Fruit fly (Drosophila melanogaster) whole organism, embryonic: ENCODE results near the gene CG14332.

Source experiments
- Abd-B ChIP-seq: fragments of 200-800 bp; sonication (Bioruptor generic); optimal IDR thresholded peaks from 2 replicates; lab custom pipeline; 2018; ENCODE audit warnings: missing biosample characterization, mild to moderate bottlenecking, missing genetic modification characterization, moderate library complexity
- Atf3 ChIP-seq: fragments of 200-800 bp; sonication (Bioruptor generic); optimal IDR thresholded peaks from 3 replicates; lab custom pipeline; 2016; ENCODE audit warnings: missing biosample characterization, missing genetic modification characterization
- Atf6 ChIP-seq: fragments of 200-800 bp; sonication (Bioruptor generic); IDR thresholded peaks from 2 replicates; pipeline ENCODE4 v1.3.6; 2022; ENCODE audit warnings: missing biosample characterization, missing genetic modification characterization
- Blimp-1 ChIP-seq: fragments of 200-800 bp; sonication (Bioruptor generic); optimal IDR thresholded peaks from 3 replicates; lab custom pipeline; 2018; ENCODE audit warnings: missing biosample characterization, missing genetic modification characterization, mild to moderate bottlenecking, moderate library complexity, missing genetic modification reagents
- CG10209 ChIP-seq: fragments of 200-800 bp; sonication (Bioruptor generic); optimal IDR thresholded peaks from 3 replicates; lab custom pipeline; 2017; ENCODE audit warnings: missing biosample characterization, mild to moderate bottlenecking, missing genetic modification characterization, missing genetic modification reagents
- CG1024 ChIP-seq: fragments of 200-800 bp; sonication (Bioruptor generic); IDR thresholded peaks from 2 replicates; pipeline ENCODE4 v1.3.6; 2022; ENCODE audit warnings: missing biosample characterization, missing genetic modification characterization
- CG10274 ChIP-seq: fragments of 200-800 bp; sonication (Bioruptor generic); optimal IDR thresholded peaks from 3 replicates; lab custom pipeline; 2017; ENCODE audit warnings: missing biosample characterization, mild to moderate bottlenecking, missing genetic modification characterization
- CG10543 ChIP-seq: fragments of 200-800 bp; sonication (Bioruptor generic); optimal IDR thresholded peaks from 3 replicates; lab custom pipeline; 2017; ENCODE audit warnings: missing biosample characterization, mild to moderate bottlenecking, missing genetic modification characterization, moderate library complexity
- CG12155 ChIP-seq: fragments of 200-800 bp; sonication (Bioruptor generic); optimal IDR thresholded peaks from 3 replicates; lab custom pipeline; 2016; ENCODE audit warnings: missing biosample characterization, missing genetic modification characterization
- CG13624 ChIP-seq: fragments of 200-800 bp; sonication (Bioruptor generic); optimal IDR thresholded peaks from 2 replicates; lab custom pipeline; 2016; ENCODE audit warnings: missing biosample characterization, missing genetic modification characterization
- CG14050 ChIP-seq: fragments of 200-800 bp; sonication (Bioruptor generic); IDR thresholded peaks from 3 replicates; pipeline ENCODE4 v1.3.6; 2022; ENCODE audit warnings: missing biosample characterization, missing genetic modification characterization
- CG15479 ChIP-seq: fragments of 200-800 bp; sonication (Bioruptor generic); optimal IDR thresholded peaks from 3 replicates; lab custom pipeline; 2019; ENCODE audit warnings: missing biosample characterization, mild to moderate bottlenecking, missing genetic modification characterization, moderate library complexity
- CG15696 ChIP-seq: fragments of 200-800 bp; sonication (Bioruptor generic); optimal IDR thresholded peaks from 2 replicates; lab custom pipeline; 2019; ENCODE audit warnings: missing biosample characterization, mild to moderate bottlenecking, missing genetic modification characterization, moderate library complexity
- CG16813 ChIP-seq: fragments of 200-800 bp; sonication (Bioruptor generic); IDR thresholded peaks from 3 replicates; pipeline ENCODE4 v1.3.6; 2022; ENCODE audit warnings: missing biosample characterization, missing genetic modification characterization; ENCODE audit not compliant: partially characterized antibody
- CG1792 ChIP-seq: fragments of 200-800 bp; sonication (Bioruptor generic); optimal IDR thresholded peaks from 2 replicates; lab custom pipeline; 2016; ENCODE audit warnings: missing biosample characterization, missing genetic modification characterization
- CG18619 ChIP-seq: fragments of 200-800 bp; sonication (Bioruptor generic); optimal IDR thresholded peaks from 3 replicates; lab custom pipeline; 2017; ENCODE audit warnings: missing biosample characterization, mild to moderate bottlenecking, missing genetic modification characterization
- CG3726 ChIP-seq: fragments of 200-800 bp; sonication (Bioruptor generic); IDR thresholded peaks from 3 replicates; pipeline ENCODE4, ENCODE4 v1.3.6; 2022; ENCODE audit warnings: missing biosample characterization, missing genetic modification characterization
- CG4360 ChIP-seq: fragments of 200-800 bp; sonication (Bioruptor generic); IDR thresholded peaks from 2 replicates; pipeline ENCODE4 v1.3.6; 2022; ENCODE audit warnings: missing biosample characterization, missing genetic modification characterization
- CG6689 ChIP-seq: fragments of 200-800 bp; sonication (Bioruptor generic); IDR thresholded peaks from 2 replicates; pipeline ENCODE4 v1.3.6; 2022; ENCODE audit warnings: missing biosample characterization, missing genetic modification characterization
- CG7963 ChIP-seq: fragments of 200-800 bp; sonication (Bioruptor generic); IDR thresholded peaks from 3 replicates; pipeline ENCODE4 v1.3.6; 2022; ENCODE audit warnings: missing biosample characterization, missing genetic modification characterization; ENCODE audit not compliant: partially characterized antibody
- CG8924 ChIP-seq: fragments of 200-800 bp; optimal IDR thresholded peaks from 3 replicates; lab custom pipeline; 2019; ENCODE audit warnings: missing biosample characterization, mild to moderate bottlenecking, missing genetic modification characterization, moderate library complexity
- CrebB ChIP-seq: fragments of 200-800 bp; sonication (Bioruptor generic); optimal IDR thresholded peaks from 3 replicates; lab custom pipeline; 2018; ENCODE audit warnings: missing biosample characterization, mild to moderate bottlenecking, missing genetic modification characterization
- Dbx ChIP-seq: fragments of 200-800 bp; sonication (Bioruptor generic); IDR thresholded peaks from 3 replicates; pipeline ENCODE4 v1.3.6; 2022; ENCODE audit warnings: missing biosample characterization, missing genetic modification characterization
- Dip3 ChIP-seq: fragments of 200-800 bp; sonication (Bioruptor generic); optimal IDR thresholded peaks from 3 replicates; lab custom pipeline; 2016; ENCODE audit warnings: missing biosample characterization, missing genetic modification characterization
- Eip74EF ChIP-seq, 2 experiments: fragments of 200-800 bp in 1 of 2; fragments of >200 bp in 1 of 2; sonication (Bioruptor generic) in 1 of 2; optimal IDR thresholded peaks; 2 replicates each; lab custom pipeline; 2017 to 2019; ENCODE audit warnings: missing biosample characterization in 2 of 2, missing genetic modification characterization in 2 of 2, mild to moderate bottlenecking in 1 of 2, moderate library complexity in 1 of 2
- GATAe ChIP-seq: fragments of 200-800 bp; sonication (Bioruptor generic); conservative IDR thresholded peaks from 2 replicates; pipeline ENCODE4 v1.3.6; 2022; ENCODE audit warnings: missing biosample characterization, missing genetic modification characterization
- Hey ChIP-seq: fragments of 200-800 bp; sonication (Bioruptor generic); optimal IDR thresholded peaks from 3 replicates; lab custom pipeline; 2018; ENCODE audit warnings: missing biosample characterization, mild to moderate bottlenecking, missing genetic modification characterization
- HmgD ChIP-seq: fragments of 200-800 bp; sonication (Bioruptor generic); optimal IDR thresholded peaks from 3 replicates; lab custom pipeline; 2016; ENCODE audit warnings: missing biosample characterization, missing genetic modification characterization
- Six4 ChIP-seq: fragments of 200-800 bp; sonication (Bioruptor generic); optimal IDR thresholded peaks from 2 replicates; lab custom pipeline; 2016; ENCODE audit warnings: missing biosample characterization, missing genetic modification characterization
- Ssrp ChIP-seq: fragments of 200-800 bp; sonication (Bioruptor generic); optimal IDR thresholded peaks from 2 replicates; lab custom pipeline; 2018; ENCODE audit warnings: missing biosample characterization, mild to moderate bottlenecking, missing genetic modification characterization, moderate library complexity
- Usf ChIP-seq: fragments of 200-800 bp; sonication (Bioruptor generic); optimal IDR thresholded peaks from 2 replicates; lab custom pipeline; 2017; ENCODE audit warnings: missing genotype, missing biosample characterization, missing genetic modification characterization
- Xrp1 ChIP-seq: fragments of 200-800 bp; sonication (Bioruptor generic); IDR thresholded peaks from 2 replicates; pipeline ENCODE4 v1.3.6; 2022; ENCODE audit warnings: missing biosample characterization, missing genetic modification characterization
- ac ChIP-seq: fragments of 200-800 bp; sonication (Bioruptor generic); optimal IDR thresholded peaks from 3 replicates; lab custom pipeline; 2017; ENCODE audit warnings: missing biosample characterization, mild to moderate bottlenecking, missing genetic modification characterization
- ara ChIP-seq: fragments of 200-800 bp; sonication (Bioruptor generic); IDR thresholded peaks from 2 replicates; pipeline ENCODE4 v1.3.6; 2022; ENCODE audit warnings: missing biosample characterization, missing genetic modification characterization
- corto ChIP-seq: fragments of 200-800 bp; sonication (Bioruptor generic); optimal IDR thresholded peaks from 2 replicates; lab custom pipeline; 2016; ENCODE audit warnings: missing biosample characterization, mild to moderate bottlenecking, missing genetic modification characterization, moderate library complexity
- dmrt11E ChIP-seq: fragments of 200-800 bp; sonication (Bioruptor generic); optimal IDR thresholded peaks from 3 replicates; lab custom pipeline; 2018; ENCODE audit warnings: missing biosample characterization, mild to moderate bottlenecking, missing genetic modification characterization, moderate library complexity
- dmrt99B ChIP-seq: fragments of 200-800 bp; sonication (Bioruptor generic); optimal IDR thresholded peaks from 2 replicates; lab custom pipeline; 2018; ENCODE audit warnings: missing biosample characterization, mild to moderate bottlenecking, missing genetic modification characterization, moderate library complexity
- exex ChIP-seq: fragments of 200-800 bp; sonication (Bioruptor generic); optimal IDR thresholded peaks from 4 replicates; lab custom pipeline; 2018; ENCODE audit warnings: missing biosample characterization, mild to moderate bottlenecking, missing genetic modification characterization, moderate library complexity
- fd64A ChIP-seq: fragments of 200-800 bp; sonication (Bioruptor generic); optimal IDR thresholded peaks from 3 replicates; lab custom pipeline; 2018; ENCODE audit warnings: missing biosample characterization, mild to moderate bottlenecking, missing genetic modification characterization
- ftz-f1 ChIP-seq: fragments of 200-800 bp; sonication (Bioruptor generic); optimal IDR thresholded peaks from 2 replicates; lab custom pipeline; 2016; ENCODE audit warnings: missing biosample characterization, missing genetic modification characterization
- kni ChIP-seq: fragments of 200-800 bp; sonication (Bioruptor generic); optimal IDR thresholded peaks from 3 replicates; lab custom pipeline; 2017; ENCODE audit warnings: mild to moderate bottlenecking, missing biosample characterization, missing genetic modification reagents, missing genetic modification characterization
- pb ChIP-seq: fragments of 200-800 bp; sonication (Bioruptor generic); optimal IDR thresholded peaks from 3 replicates; lab custom pipeline; 2016; ENCODE audit warnings: missing biosample characterization, missing genetic modification characterization
- pfk ChIP-seq: fragments of 200-800 bp; sonication (Bioruptor generic); optimal IDR thresholded peaks from 2 replicates; lab custom pipeline; 2018; ENCODE audit warnings: missing biosample characterization, mild to moderate bottlenecking, missing genetic modification characterization, moderate library complexity
- row ChIP-seq: fragments of 200-800 bp; sonication (Bioruptor generic); IDR thresholded peaks from 3 replicates; pipeline ENCODE4 v1.3.6; 2022; ENCODE audit warnings: missing biosample characterization, missing genetic modification characterization
- sd ChIP-seq: fragments of 200-800 bp; sonication (Bioruptor generic); optimal IDR thresholded peaks from 3 replicates; lab custom pipeline; 2018; ENCODE audit warnings: missing biosample characterization, mild to moderate bottlenecking, missing genetic modification characterization, moderate library complexity
- stwl ChIP-seq: fragments of 200-800 bp; sonication (Bioruptor generic); optimal IDR thresholded peaks from 3 replicates; lab custom pipeline; 2018; ENCODE audit warnings: missing biosample characterization, mild to moderate bottlenecking, missing genetic modification characterization, moderate library complexity
- sug ChIP-seq: fragments of 200-800 bp; optimal IDR thresholded peaks from 2 replicates; lab custom pipeline; 2019; ENCODE audit warnings: missing biosample characterization, mild to moderate bottlenecking, missing genetic modification characterization, moderate library complexity
- z ChIP-seq: fragments of 200-800 bp; sonication (Bioruptor generic); IDR thresholded peaks from 3 replicates; pipeline ENCODE4 v1.3.6; 2022; ENCODE audit warnings: missing biosample characterization, missing genetic modification characterization
- zen2 ChIP-seq: fragments of 200-800 bp; sonication (Bioruptor generic); IDR thresholded peaks from 3 replicates; pipeline ENCODE4 v1.3.6; 2022; ENCODE audit warnings: missing biosample characterization, missing genetic modification characterization; ENCODE audit not compliant: partially characterized antibody

CG14332 gene

dm6 chr3R:17385329-17386019 lies 36.5 kb downstream of the CG14332 start (continued):
- TF ChIP-seq Blimp-1 (peak; percentile 21), CG7963 (GFP tag; lab: Robert Waterston, UW) (no peak), CG10209 (GFP tag; lab: Kevin White, UChicago) (no peak), Abd-B (GFP tag; lab: Kevin White, UChicago) (no peak), Atf6 (GFP tag; lab: Robert Waterston, UW) (peak; percentile 80), fd64A (GFP tag; lab: Kevin White, UChicago) (no peak), Eip74EF (GFP tag; optimal IDR thresholded peaks at IDR 0.05; lab: Kevin White, UChicago) (peak in 1 of 2 experiments; percentile 56), ac (GFP tag; lab: Kevin White, UChicago) (no peak), Dbx (GFP tag; lab: Robert Waterston, UW) (peak; percentile 79), sd (tag; lab: Kevin White, UChicago) (peak; percentile 72), row (GFP tag; lab: Robert Waterston, UW) (peak; percentile 74), CG15696 (peak; percentile 0), Xrp1 (peak; percentile 64), CG1024 (GFP tag; lab: Robert Waterston, UW) (no peak), zen2 (GFP tag; lab: Robert Waterston, UW) (no peak), kni (GFP tag; lab: Kevin White, UChicago) (no peak), dmrt99B (tag; lab: Kevin White, UChicago) (peak; percentile 61), exex (tag; lab: Kevin White, UChicago) (no peak), ara (GFP tag; lab: Robert Waterston, UW) (peak; percentile 40; the same call in 1 of the 2 replicates), CG10274 (GFP tag; lab: Kevin White, UChicago) (peak; percentile 18), corto (no peak), dmrt11E (tag; lab: Kevin White, UChicago) (peak; percentile 16), sug (tag; lab: Kevin White, UChicago) (peak; percentile 62), Usf (GFP tag; lab: Kevin White, UChicago) (peak; percentile 37), CG1792 (GFP tag; lab: Kevin White, UChicago) (peak; percentile 56), Atf3 (GFP tag; lab: Kevin White, UChicago) (no peak), CG6689 (peak; percentile 56; the same call in 1 of the 2 replicates), pb (GFP tag; lab: Kevin White, UChicago) (peak; percentile 57), HmgD (GFP tag; lab: Kevin White, UChicago) (peak; percentile 37), Hey (tag; lab: Kevin White, UChicago) (no peak), CG18619 (GFP tag; lab: Kevin White, UChicago) (no peak), CrebB (peak; percentile 34), pfk (peak; percentile 43), CG8924 (peak; percentile 33), Dip3 (GFP tag; lab: Kevin White, UChicago) (peak; percentile 32), CG10543 (GFP tag; lab: Kevin White, UChicago) (peak; percentile 44), z (GFP tag; lab: Robert Waterston, UW) (no peak), CG12155 (GFP tag; lab: Kevin White, UChicago) (peak; percentile 55), CG3726 (GFP tag; lab: Robert Waterston, UW) (no peak), CG16813 (GFP tag; lab: Robert Waterston, UW) (peak; percentile 8; the same call in 1 of the 3 replicates), GATAe (GFP tag; lab: Robert Waterston, UW) (no peak), Ssrp (tag; lab: Kevin White, UChicago) (no peak), CG14050 (GFP tag; lab: Robert Waterston, UW) (peak; percentile 20; the same call in 2 of the 3 replicates), CG15479 (GFP tag; lab: Kevin White, UChicago) (no peak), Six4 (GFP tag; lab: Kevin White, UChicago) (no peak), stwl (tag; lab: Kevin White, UChicago) (peak; percentile 97), CG13624 (GFP tag; lab: Kevin White, UChicago) (peak; percentile 80), ftz-f1 (GFP tag; lab: Kevin White, UChicago) (peak; percentile 81), CG4360 (GFP tag; lab: Robert Waterston, UW) (peak; percentile 24; the same call in 1 of the 2 replicates)
